Fruit fly (Drosophila melanogaster) whole organism, embryonic: ENCODE data around the gene ECSIT.

Experiments
- Abd-B ChIP-seq: fragments of 200-800 bp; sonication (Bioruptor generic); optimal IDR thresholded peaks from 2 replicates; lab custom pipeline; 2018; ENCODE audit warnings: missing biosample characterization, mild to moderate bottlenecking, missing genetic modification characterization, moderate library complexity
- Adf1 ChIP-seq: fragments of 200-800 bp; sonication (Bioruptor generic); IDR thresholded peaks from 2 replicates; pipeline ENCODE4 v1.3.6; 2022; ENCODE audit warnings: missing biosample characterization, missing genetic modification characterization
- Atf6 ChIP-seq: fragments of 200-800 bp; sonication (Bioruptor generic); IDR thresholded peaks from 2 replicates; pipeline ENCODE4 v1.3.6; 2022; ENCODE audit warnings: missing biosample characterization, missing genetic modification characterization
- Awh ChIP-seq: fragments of 200-800 bp; sonication (Bioruptor generic); IDR thresholded peaks from 2 replicates; pipeline ENCODE4, ENCODE4 v1.3.6; 2022; ENCODE audit warnings: missing biosample characterization, missing genetic modification characterization
- C15 ChIP-seq: fragments of 200-800 bp; sonication (Bioruptor generic); IDR thresholded peaks from 3 replicates; pipeline ENCODE4 v1.3.6; 2022; ENCODE audit warnings: missing biosample characterization, missing genetic modification characterization
- CG12104 ChIP-seq: fragments of 200-800 bp; sonication (Bioruptor generic); optimal IDR thresholded peaks from 3 replicates; lab custom pipeline; 2016; ENCODE audit warnings: missing biosample characterization, missing genetic modification characterization
- CG13296 ChIP-seq: fragments of 200-800 bp; sonication (Bioruptor generic); optimal IDR thresholded peaks from 3 replicates; lab custom pipeline; 2018; ENCODE audit warnings: missing biosample characterization, mild to moderate bottlenecking, missing genetic modification characterization
- CG13894 ChIP-seq: fragments of 200-800 bp; sonication (Bioruptor generic); optimal IDR thresholded peaks from 3 replicates; lab custom pipeline; 2018; ENCODE audit warnings: missing biosample characterization, mild to moderate bottlenecking, missing genetic modification characterization, moderate library complexity
- CG14050 ChIP-seq: fragments of 200-800 bp; sonication (Bioruptor generic); IDR thresholded peaks from 3 replicates; pipeline ENCODE4 v1.3.6; 2022; ENCODE audit warnings: missing biosample characterization, missing genetic modification characterization
- CG15073 ChIP-seq: fragments of 200-800 bp; sonication (Bioruptor generic); optimal IDR thresholded peaks from 2 replicates; lab custom pipeline; 2016; ENCODE audit warnings: missing biosample characterization, missing genetic modification characterization
- CG4854 ChIP-seq: fragments of 200-800 bp; sonication (Bioruptor generic); optimal IDR thresholded peaks from 2 replicates; lab custom pipeline; 2016; ENCODE audit warnings: missing biosample characterization, missing genetic modification characterization, inconsistent platforms
- CG5180 ChIP-seq: fragments of 200-800 bp; sonication (Bioruptor generic); optimal IDR thresholded peaks from 3 replicates; lab custom pipeline; 2017; ENCODE audit warnings: missing biosample characterization, missing genetic modification characterization, mild to moderate bottlenecking, moderate library complexity, missing genetic modification reagents
- CG6765 ChIP-seq: fragments of 200-800 bp; sonication (Bioruptor generic); optimal IDR thresholded peaks from 3 replicates; lab custom pipeline; 2017; ENCODE audit warnings: missing biosample characterization, mild to moderate bottlenecking, missing genetic modification characterization
- CG7271 ChIP-seq: fragments of 200-800 bp; sonication (Bioruptor generic); optimal IDR thresholded peaks from 2 replicates; lab custom pipeline; 2018; ENCODE audit warnings: missing biosample characterization, mild to moderate bottlenecking, missing genetic modification characterization, moderate library complexity
- CG9727 ChIP-seq: fragments of 200-800 bp; sonication (Bioruptor generic); optimal IDR thresholded peaks from 3 replicates; lab custom pipeline; 2017; ENCODE audit warnings: missing biosample characterization, mild to moderate bottlenecking, missing genetic modification characterization
- CkIIα-i1 ChIP-seq: fragments of 200-800 bp; sonication (Bioruptor generic); IDR thresholded peaks from 2 replicates; pipeline ENCODE4 v1.3.6; 2022; ENCODE audit warnings: missing biosample characterization, missing genetic modification characterization
- GATAe ChIP-seq: fragments of 200-800 bp; sonication (Bioruptor generic); conservative IDR thresholded peaks from 2 replicates; pipeline ENCODE4 v1.3.6; 2022; ENCODE audit warnings: missing biosample characterization, missing genetic modification characterization
- HLH4C ChIP-seq: fragments of 200-800 bp; sonication (Bioruptor generic); IDR thresholded peaks from 3 replicates; pipeline ENCODE4 v1.3.6; 2022; ENCODE audit warnings: missing biosample characterization, missing genetic modification characterization; ENCODE audit not compliant: partially characterized antibody
- Hey ChIP-seq: fragments of 200-800 bp; sonication (Bioruptor generic); optimal IDR thresholded peaks from 3 replicates; lab custom pipeline; 2018; ENCODE audit warnings: missing biosample characterization, mild to moderate bottlenecking, missing genetic modification characterization
- HmgD ChIP-seq: fragments of 200-800 bp; sonication (Bioruptor generic); optimal IDR thresholded peaks from 3 replicates; lab custom pipeline; 2016; ENCODE audit warnings: missing biosample characterization, missing genetic modification characterization
- Hmx ChIP-seq: fragments of 200-800 bp; sonication (Bioruptor generic); optimal IDR thresholded peaks from 2 replicates; lab custom pipeline; 2016; ENCODE audit warnings: missing biosample characterization, missing genetic modification characterization
- Hr51 ChIP-seq, 2 experiments: fragments of 200-800 bp; sonication (Bioruptor generic); optimal IDR thresholded peaks; 2 replicates in 1 of 2; 3 replicates in 1 of 2; lab custom pipeline; 2016 to 2018; ENCODE audit warnings: missing biosample characterization in 2 of 2, missing genetic modification characterization in 2 of 2, mild to moderate bottlenecking in 1 of 2, moderate library complexity in 1 of 2
- NFAT ChIP-seq: fragments of 200-800 bp; sonication (Bioruptor generic); IDR thresholded peaks from 2 replicates; pipeline ENCODE4 v1.3.6; 2022; ENCODE audit warnings: missing biosample characterization, missing genetic modification characterization
- Poxn ChIP-seq: fragments of 200-800 bp; sonication (Bioruptor generic); IDR thresholded peaks from 2 replicates; pipeline ENCODE4 v1.3.6; 2022; ENCODE audit warnings: missing biosample characterization, missing genetic modification characterization
- Ravus ChIP-seq: fragments of 200-800 bp; sonication (Bioruptor generic); IDR thresholded peaks from 2 replicates; pipeline ENCODE4 v1.3.6; 2022; ENCODE audit warnings: missing biosample characterization, missing genetic modification characterization
- Sin3A ChIP-seq: fragments of >200 bp; optimal IDR thresholded peaks from 2 replicates; lab custom pipeline; 2018
- Trl ChIP-seq, 3 experiments: fragments of >200 bp in 2 of 3; fragments of 200-800 bp in 1 of 3; sonication (Bioruptor generic) in 1 of 3; optimal IDR thresholded peaks; 2 replicates in 1 of 3; 3 replicates in 2 of 3; lab custom pipeline; 2016 to 2017; ENCODE audit warnings: missing biosample characterization in 1 of 3, missing genetic modification characterization in 1 of 3
- Usf ChIP-seq: fragments of 200-800 bp; sonication (Bioruptor generic); optimal IDR thresholded peaks from 2 replicates; lab custom pipeline; 2017; ENCODE audit warnings: missing genotype, missing biosample characterization, missing genetic modification characterization
- Vsx1 ChIP-seq: fragments of 200-800 bp; sonication (Bioruptor generic); optimal IDR thresholded peaks from 2 replicates; lab custom pipeline; 2017; ENCODE audit warnings: missing biosample characterization, mild to moderate bottlenecking, missing genetic modification characterization, missing genetic modification reagents
- abd-A ChIP-seq: fragments of 200-800 bp; sonication (Bioruptor generic); optimal IDR thresholded peaks from 3 replicates; lab custom pipeline; 2019; ENCODE audit warnings: missing biosample characterization, mild to moderate bottlenecking, missing genetic modification characterization, moderate library complexity
- ase ChIP-seq: fragments of 200-800 bp; sonication (Bioruptor generic); IDR thresholded peaks from 3 replicates; pipeline ENCODE4 v1.3.6; 2022; ENCODE audit warnings: missing biosample characterization, missing genetic modification characterization
- bsh ChIP-seq, 2 experiments: fragments of 200-800 bp; sonication (Bioruptor generic); optimal IDR thresholded peaks; 2 replicates each; lab custom pipeline; 2017 to 2018; ENCODE audit warnings: mild to moderate bottlenecking in 2 of 2, missing biosample characterization in 2 of 2, missing genetic modification characterization in 2 of 2, moderate library complexity in 1 of 2
- cwo ChIP-seq: fragments of 200-800 bp; sonication (Bioruptor generic); optimal IDR thresholded peaks from 3 replicates; lab custom pipeline; 2017; ENCODE audit warnings: missing biosample characterization, missing genetic modification characterization, mild to moderate bottlenecking, moderate library complexity, missing genetic modification reagents
- disco-r ChIP-seq: fragments of 200-800 bp; sonication (Bioruptor generic); optimal IDR thresholded peaks from 2 replicates; lab custom pipeline; 2016; ENCODE audit warnings: missing biosample characterization, missing genetic modification characterization
- esg ChIP-seq: fragments of 200-800 bp; sonication (Bioruptor generic); conservative IDR thresholded peaks from 2 replicates; pipeline ENCODE4 v1.3.6; 2022; ENCODE audit warnings: missing biosample characterization, missing genetic modification characterization
- grn ChIP-seq: fragments of 200-800 bp; sonication (Bioruptor generic); optimal IDR thresholded peaks from 3 replicates; lab custom pipeline; 2017; ENCODE audit warnings: missing biosample characterization, missing genetic modification characterization
- gsb ChIP-seq: fragments of 200-800 bp; sonication (Bioruptor generic); IDR thresholded peaks from 2 replicates; pipeline ENCODE4 v1.3.6; 2022; ENCODE audit warnings: missing biosample characterization, missing genetic modification characterization
- ham ChIP-seq: fragments of 200-800 bp; sonication (Bioruptor generic); IDR thresholded peaks from 2 replicates; pipeline ENCODE4 v1.3.6; 2022; ENCODE audit warnings: missing biosample characterization, missing genetic modification characterization
- onecut ChIP-seq: fragments of 200-800 bp; sonication (Bioruptor generic); IDR thresholded peaks from 2 replicates; pipeline ENCODE4 v1.3.6; 2022; ENCODE audit warnings: missing biosample characterization, missing genetic modification characterization
- peb ChIP-seq: fragments of 200-800 bp; sonication (Bioruptor generic); IDR thresholded peaks from 2 replicates; pipeline ENCODE4 v1.3.6; 2022; ENCODE audit warnings: missing biosample characterization, missing genetic modification characterization
- sens ChIP-seq: fragments of 200-800 bp; sonication (Bioruptor generic); peaks from one replicate; lab custom pipeline; 2016; ENCODE audit warnings: missing biosample characterization, missing genetic modification characterization
- sisA ChIP-seq: fragments of 200-800 bp; sonication (Bioruptor generic); IDR thresholded peaks from 2 replicates; pipeline ENCODE4 v1.3.6; 2022; ENCODE audit warnings: missing biosample characterization, missing genetic modification characterization
- sug ChIP-seq: fragments of 200-800 bp; optimal IDR thresholded peaks from 2 replicates; lab custom pipeline; 2019; ENCODE audit warnings: missing biosample characterization, mild to moderate bottlenecking, missing genetic modification characterization, moderate library complexity
- ttk ChIP-seq: fragments of 200-800 bp; sonication (Bioruptor generic); IDR thresholded peaks from 2 replicates; pipeline ENCODE4 v2.1.2; 2022; ENCODE audit warnings: missing biosample characterization, missing genetic modification characterization
- twi ChIP-seq: fragments of 200-800 bp; optimal IDR thresholded peaks from 2 replicates; lab custom pipeline; 2019; ENCODE audit warnings: missing biosample characterization, mild to moderate bottlenecking, missing genetic modification characterization, moderate library complexity
- vnd ChIP-seq: fragments of 200-800 bp; sonication (Bioruptor generic); IDR thresholded peaks from 3 replicates; pipeline ENCODE4 v1.3.6; 2022; ENCODE audit warnings: missing biosample characterization, missing genetic modification characterization; ENCODE audit not compliant: partially characterized antibody
- wek ChIP-seq: fragments of 200-800 bp; sonication (Bioruptor generic); optimal IDR thresholded peaks from 3 replicates; lab custom pipeline; 2018; ENCODE audit warnings: missing biosample characterization, mild to moderate bottlenecking, missing genetic modification characterization, moderate library complexity
- zen ChIP-seq: fragments of 200-800 bp; sonication (Bioruptor generic); optimal IDR thresholded peaks from 3 replicates; lab custom pipeline; 2018; ENCODE audit warnings: missing biosample characterization, mild to moderate bottlenecking, missing genetic modification characterization, moderate library complexity

ECSIT gene

DNA sequence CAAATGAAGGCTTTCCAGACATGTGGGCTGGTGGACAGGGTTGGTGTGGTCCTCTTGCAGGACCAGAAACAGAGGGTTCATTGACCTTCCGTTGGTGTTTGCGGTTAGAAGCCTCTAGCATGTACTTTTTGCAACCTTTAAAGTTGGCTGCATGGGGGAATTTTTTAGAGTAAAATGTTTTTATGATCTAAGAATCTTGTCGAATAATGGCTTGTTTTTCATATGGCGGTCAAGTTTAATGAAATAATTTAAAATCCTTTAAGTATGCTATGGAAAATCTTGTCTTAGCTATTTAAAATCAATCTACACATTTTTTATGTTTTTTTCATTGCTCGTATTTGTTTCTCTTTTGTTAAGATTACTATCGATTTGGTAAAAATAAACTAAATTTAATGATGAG is 26.6 kb upstream of the ECSIT start, which contains the start of gene glob3:
TSS of gene glob3 (plus strand) at position 301 of the 400 bp plus-strand sequence.
- TF ChIP-seq ase: no peak
- no peak for TF ChIP-seq HmgD (GFP tag; lab: Kevin White, UChicago)
- TF ChIP-seq, all 482 proteins: peak for 0

dm6 chr3R:5831339-5831738 is 25.0 kb upstream of the ECSIT start, which contains the start of gene CG1208:
TSS of gene CG1208 (plus strand) at chr3R:5831639.
- TF ChIP-seq Hmx (GFP tag; lab: Kevin White, UChicago) (no peak), CG4854 (GFP tag; lab: Kevin White, UChicago) (no peak), disco-r (no peak), CG6765 (GFP tag; lab: Kevin White, UChicago) (no peak), gsb (GFP tag; lab: Robert Waterston, UW) (no peak), ttk (GFP tag; lab: Robert Waterston, UW) (no peak), CG13894 (tag; lab: Kevin White, UChicago) (no peak), Trl (optimal IDR thresholded peaks at IDR 0.05; lab: Kevin White, UChicago) (no peak), Trl (GFP tag; optimal IDR thresholded peaks at IDR 0.05; lab: Kevin White, UChicago) (no peak), Awh (no peak), Abd-B (GFP tag; lab: Kevin White, UChicago) (no peak), Usf (no peak), Hr51 (GFP tag; optimal IDR thresholded peaks at IDR 0.05; lab: Kevin White, UChicago) (no peak), esg (GFP tag; lab: Robert Waterston, UW) (no peak), CG7271 (tag; lab: Kevin White, UChicago) (no peak), HLH4C (GFP tag; lab: Robert Waterston, UW) (no peak), Atf6 (GFP tag; lab: Robert Waterston, UW) (no peak), sug (peak; percentile 2), sens (GFP tag; lab: Kevin White, UChicago) (no peak), Adf1 (peak; percentile 86), CG9727 (GFP tag; lab: Kevin White, UChicago) (no peak), sisA (GFP tag; lab: Robert Waterston, UW) (no peak), GATAe (no peak), abd-A (tag; lab: Kevin White, UChicago) (no peak), C15 (GFP tag; lab: Robert Waterston, UW) (no peak), NFAT (GFP tag; lab: Robert Waterston, UW) (0 out of 2 replicates have a peak, but pooled peaks have one; percentile 5)
- TF ChIP-seq, all 482 proteins: peak for 3

DNA sequence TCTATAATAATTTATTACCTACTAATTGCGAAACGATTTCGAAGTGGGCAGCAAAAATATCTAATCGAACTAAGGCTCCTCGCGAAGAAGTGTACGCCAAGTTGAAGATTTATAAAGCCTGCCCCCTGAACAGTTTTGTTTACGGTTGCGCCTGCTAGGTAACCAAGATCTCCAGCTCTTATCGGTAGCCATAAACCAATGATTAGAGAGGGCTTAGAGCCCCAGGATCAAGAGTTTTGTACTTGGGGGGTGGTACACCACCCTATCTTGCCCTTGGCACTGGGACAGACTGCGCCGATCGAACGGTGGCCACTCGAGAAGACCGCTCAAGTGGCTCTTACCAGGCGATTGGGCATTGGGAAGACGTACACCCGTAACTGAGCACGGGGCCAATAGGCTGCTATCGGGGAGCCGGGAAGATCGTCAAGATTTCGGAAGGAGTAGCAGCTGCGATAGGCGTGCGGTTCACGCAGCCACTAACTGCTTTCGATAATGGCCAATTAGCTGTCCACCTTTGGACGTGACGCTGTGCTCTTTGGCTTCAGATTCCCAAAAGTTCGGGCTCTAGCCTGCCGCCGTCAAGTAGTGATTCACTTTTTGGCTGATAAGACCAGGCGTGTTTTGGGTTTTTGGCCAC is 23.9 kb upstream of the ECSIT start:
- TF ChIP-seq grn (GFP tag; lab: Kevin White, UChicago) (peak; percentile 75), CG13296 (GFP tag; lab: Kevin White, UChicago) (no peak), CG15073 (GFP tag; lab: Kevin White, UChicago) (no peak), CG12104 (no peak), Ravus (GFP tag; lab: Robert Waterston, UW) (no peak), peb (GFP tag; lab: Robert Waterston, UW) (no peak), CG5180 (GFP tag; lab: Kevin White, UChicago) (no peak), Hey (tag; lab: Kevin White, UChicago) (peak; percentile 85), CG14050 (no peak), onecut (no peak), Sin3A (lab: Kevin White, UChicago) (no peak), wek (GFP tag; lab: Kevin White, UChicago) (no peak), Poxn (GFP tag; lab: Robert Waterston, UW) (no peak), CkIIα-i1 (GFP tag; lab: Robert Waterston, UW) (no peak), Adf1 (peak; percentile 6; the same call in 1 of the 2 replicates), twi (tag; lab: Kevin White, UChicago) (no peak), vnd (peak; percentile 58), ham (GFP tag; lab: Robert Waterston, UW) (no peak), Vsx1 (peak; percentile 24), cwo (peak; percentile 70), zen (tag; lab: Kevin White, UChicago) (no peak), bsh (GFP tag; optimal IDR thresholded peaks at IDR 0.05; lab: Kevin White, UChicago) (no peak)
